Worm (Caenorhabditis elegans): Measurements from ENCODE around the gene Y6G8.15.
A peak's percentile ranks its signal among the peaks of the same experiment; 100 is the strongest.

DNA sequence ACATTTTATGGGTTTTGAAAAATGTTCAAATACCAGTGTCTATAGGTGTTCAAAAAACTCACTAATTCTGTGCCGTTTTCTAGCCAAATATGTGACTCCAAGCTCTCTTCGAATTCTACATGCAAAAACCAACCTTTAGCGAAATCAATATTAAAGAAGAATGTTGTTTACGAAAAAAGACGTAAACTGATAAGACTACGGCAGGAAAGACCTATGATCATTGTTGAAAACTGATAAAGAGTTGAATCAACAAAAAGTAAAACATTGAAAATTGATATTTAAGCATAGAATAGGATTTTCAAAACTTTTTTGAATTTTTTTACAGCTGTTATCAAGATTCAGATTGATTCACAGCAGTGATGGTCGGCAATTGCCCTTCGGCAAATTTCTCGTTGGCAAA lies 11.6 kb downstream of the Y6G8.15 start, which contains the start of gene Y6G8.2:
- TF ChIP-seq C06A6.2 (GFP tag; conservative IDR thresholded peaks at IDR 0.05), result no peak
- TF ChIP-seq F49E8.2 (tag; optimal IDR thresholded peaks at IDR 0.05; ENCODE audit: insufficient read depth), result no peak
- TF ChIP-seq F10E7.11 (tag; optimal IDR thresholded peaks at IDR 0.05), result no peak
- no peak for TF ChIP-seq lir-1 (GFP tag; conservative IDR thresholded peaks at IDR 0.05)
- no peak for TF ChIP-seq egl-44 (GFP tag; IDR thresholded peaks at IDR 0.05)
- TF ChIP-seq snpc-4 (GFP tag; optimal IDR thresholded peaks at IDR 0.05), result no peak
- peak in 3 of 4 experiments; percentile 30 to 73 (median 47) for TF ChIP-seq snpc-4 (tag; optimal IDR thresholded peaks at IDR 0.05)
- no peak for TF ChIP-seq tbp1 (GFP tag; optimal IDR thresholded peaks at IDR 0.05)
- TF ChIP-seq chd-7 (tag; optimal IDR thresholded peaks at IDR 0.05), result no peak
- TF ChIP-seq attf-3 (GFP tag; conservative IDR thresholded peaks at IDR 0.05), result no peak
- no peak for TF ChIP-seq ceh-27 (GFP tag; optimal IDR thresholded peaks at IDR 0.05)
- TF ChIP-seq dpl-1 (GFP tag; optimal IDR thresholded peaks at IDR 0.05), result no peak
